Worm (Caenorhabditis elegans) whole organism, midembryonic: ENCODE results near the gene BE10.4.

ENCODE experiments used
- T22C8.4 ChIP-seq: fragments of 200-800 bp; sonication (Bioruptor generic); IDR thresholded peaks from 2 replicates; pipeline ENCODE4 v1.3.6; 2022; ENCODE audit warnings: missing genetic modification characterization, missing compliant biosample characterization
- cog-1 ChIP-seq: sonication (generic microtip); optimal IDR thresholded peaks from 2 replicates; lab custom pipeline; 2016; ENCODE audit warnings: missing genetic modification characterization, missing compliant biosample characterization
- flt-1 ChIP-seq: fragments of 200-800 bp; sonication (Bioruptor generic); IDR thresholded peaks from 2 replicates; pipeline ENCODE4 v1.3.6; 2022; ENCODE audit warnings: missing genetic modification characterization, missing compliant biosample characterization
- klf-2 ChIP-seq: fragments of 200-800 bp; sonication (Bioruptor generic); conservative IDR thresholded peaks from 2 replicates; pipeline ENCODE4 v1.3.6; 2022; ENCODE audit warnings: missing genetic modification reagents, missing genetic modification characterization, missing compliant biosample characterization
- med-1 ChIP-seq: sonication (generic microtip); optimal IDR thresholded peaks from 2 replicates; lab custom pipeline; 2017; ENCODE audit warnings: missing genetic modification characterization, mild to moderate bottlenecking, missing compliant biosample characterization, antibody characterized with exemption, missing genetic modification reagents; ENCODE audit not compliant: insufficient read depth
- ref-1 ChIP-seq: fragments of 200-800 bp; sonication (Bioruptor generic); conservative IDR thresholded peaks from 2 replicates; pipeline ENCODE4 v1.3.6; 2022; ENCODE audit warnings: missing genetic modification reagents, missing genetic modification characterization, missing compliant biosample characterization
- tab-1 ChIP-seq: fragments of 200-800 bp; sonication (Bioruptor generic); IDR thresholded peaks from 2 replicates; pipeline ENCODE4 v1.3.6; 2022; ENCODE audit warnings: missing genetic modification characterization, missing compliant biosample characterization
- ztf-23 ChIP-seq: fragments of 200-800 bp; sonication (Bioruptor generic); IDR thresholded peaks from 2 replicates; pipeline ENCODE4 v1.3.6; 2022; ENCODE audit warnings: missing genetic modification reagents, missing genetic modification characterization, missing compliant biosample characterization

DNA sequence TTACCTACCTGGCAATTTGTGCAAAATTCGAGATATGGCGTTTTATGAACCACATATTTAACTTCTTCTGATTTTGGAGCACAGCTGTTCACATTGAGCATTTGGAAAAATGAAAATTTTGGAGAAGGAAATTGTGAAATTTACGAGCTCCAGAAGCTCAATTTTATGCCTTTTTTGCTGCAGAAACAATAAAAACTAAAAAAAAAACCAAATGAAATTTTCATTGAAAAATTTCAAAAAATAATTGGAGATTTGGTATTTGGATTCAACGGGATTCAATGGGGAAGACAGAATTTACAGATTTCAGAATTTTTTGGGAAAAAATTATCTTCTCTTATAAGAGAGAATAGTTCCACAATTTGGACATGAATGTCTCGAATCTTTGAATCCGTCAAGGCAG lies 43.3 kb downstream of the BE10.4 start, which contains the start of gene Y37D8A.26:
- TF ChIP-seq tab-1 (GFP tag; lab: Robert Waterston, UW), result no peak
- TF ChIP-seq flt-1 (GFP tag; lab: Robert Waterston, UW), result no peak
- TF ChIP-seq ref-1, result no peak
- TF ChIP-seq T22C8.4 (GFP tag; lab: Robert Waterston, UW), result no peak
- no peak for TF ChIP-seq cog-1 (tag; lab: Kevin White, UChicago)
- no peak for TF ChIP-seq ztf-23
- TF ChIP-seq med-1, result no peak
- TF ChIP-seq klf-2 (GFP tag; lab: Robert Waterston, UW), result no peak
